Fruit fly (Drosophila melanogaster): ENCODE results near the gene cyc.

cyc gene

dm6 chr3L:19793438-19793998 lies 22.2 kb downstream of the cyc start, which contains the start of the genes CG42637, Gyc76C and SREBP (continued):
- no peak; the same call in 1 of the 2 replicates for TF ChIP-seq ato (GFP tag; IDR thresholded peaks at IDR 0.05; ENCODE audit: partially characterized antibody)
- no peak for TF ChIP-seq CG6683 (GFP tag; optimal IDR thresholded peaks at IDR 0.05)
- TF ChIP-seq CG2889 (GFP tag; IDR thresholded peaks at IDR 0.05) = no peak
- TF ChIP-seq CG8290 (GFP tag; optimal IDR thresholded peaks at IDR 0.05) = peak; percentile 55
- peak in 1 of 2 experiments; percentile 82 for TF ChIP-seq CG8290 (tag; optimal IDR thresholded peaks at IDR 0.05)
- no peak for TF ChIP-seq CG6254 (GFP tag; optimal IDR thresholded peaks at IDR 0.05)
- TF ChIP-seq insv (GFP tag; optimal IDR thresholded peaks at IDR 0.05) = peak in 1 of 2 experiments; percentile 21
- TF ChIP-seq usp (GFP tag; optimal IDR thresholded peaks at IDR 0.05) = no peak
- no peak for TF ChIP-seq ind (GFP tag; optimal IDR thresholded peaks at IDR 0.05)
- TF ChIP-seq CG14667 (GFP tag; IDR thresholded peaks at IDR 0.05) = no peak
- TF ChIP-seq CG1832 (GFP tag; optimal IDR thresholded peaks at IDR 0.05) = no peak
- no peak for TF ChIP-seq pnt (GFP tag; optimal IDR thresholded peaks at IDR 0.05)
- peak; percentile 46 for TF ChIP-seq MTF-1 (GFP tag; optimal IDR thresholded peaks at IDR 0.05; ENCODE audit: borderline replicate concordance)
- TF ChIP-seq CG8359 (GFP tag; optimal IDR thresholded peaks at IDR 0.05; ENCODE audit: borderline replicate concordance) = peak; percentile 98
- no peak for TF ChIP-seq CG10209 (GFP tag; optimal IDR thresholded peaks at IDR 0.05)
- peak; percentile 45 for TF ChIP-seq CG15011 (GFP tag; optimal IDR thresholded peaks at IDR 0.05)
- TF ChIP-seq CG15696 (tag; optimal IDR thresholded peaks at IDR 0.05) = no peak
- no peak for TF ChIP-seq CG31388 (GFP tag; optimal IDR thresholded peaks at IDR 0.05)
- peak; percentile 47; the same call in 1 of the 2 replicates for TF ChIP-seq Rfx (GFP tag; IDR thresholded peaks at IDR 0.05)
- TF ChIP-seq repo (GFP tag; optimal IDR thresholded peaks at IDR 0.05) = peak; percentile 12
- peak; percentile 40; the same call in 1 of the 2 replicates for TF ChIP-seq inv (GFP tag; IDR thresholded peaks at IDR 0.05; ENCODE audit: partially characterized antibody)
- TF ChIP-seq slbo (GFP tag; IDR thresholded peaks at IDR 0.05) = no peak
- peak; percentile 89 for TF ChIP-seq trem (tag; optimal IDR thresholded peaks at IDR 0.05)
- TF ChIP-seq amos (GFP tag; IDR thresholded peaks at IDR 0.05; ENCODE audit: partially characterized antibody) = peak; percentile 62; the same call in 1 of the 2 replicates
- no peak for TF ChIP-seq CG33557 (GFP tag; optimal IDR thresholded peaks at IDR 0.05)
- no peak for TF ChIP-seq CG7556 (GFP tag; optimal IDR thresholded peaks at IDR 0.05)
- peak in 1 of 2 experiments; percentile 13 for TF ChIP-seq Pdp1 (GFP tag; optimal IDR thresholded peaks at IDR 0.05)
- peak; percentile 66; the same call in 1 of the 3 replicates for TF ChIP-seq sr (GFP tag; IDR thresholded peaks at IDR 0.05)
- TF ChIP-seq CG13624 (GFP tag; optimal IDR thresholded peaks at IDR 0.05) = no peak
- no peak for TF ChIP-seq slp2 (GFP tag; optimal IDR thresholded peaks at IDR 0.05)
- no peak for TF ChIP-seq lmd (GFP tag; IDR thresholded peaks at IDR 0.05)
- TF ChIP-seq Sox100B (GFP tag; optimal IDR thresholded peaks at IDR 0.05) = no peak
- peak; percentile 87 for TF ChIP-seq Myb (GFP tag; optimal IDR thresholded peaks at IDR 0.05)
- peak; percentile 66 for TF ChIP-seq CG10267 (tag; optimal IDR thresholded peaks at IDR 0.05)
- peak; percentile 43; the same call in 1 of the 2 replicates for TF ChIP-seq stc (GFP tag; IDR thresholded peaks at IDR 0.05)
- TF ChIP-seq lilli (GFP tag; optimal IDR thresholded peaks at IDR 0.05) = no peak
- no peak for TF ChIP-seq Kr (GFP tag; optimal IDR thresholded peaks at IDR 0.05)
- TF ChIP-seq CG11398 (GFP tag; optimal IDR thresholded peaks at IDR 0.05) = no peak
- TF ChIP-seq CG42726 (GFP tag; IDR thresholded peaks at IDR 0.05; ENCODE audit: partially characterized antibody) = peak; percentile 75
- TF ChIP-seq CG9215 (GFP tag; IDR thresholded peaks at IDR 0.05) = no peak
- TF ChIP-seq CG7987 (GFP tag; optimal IDR thresholded peaks at IDR 0.05) = peak; percentile 7
- TF ChIP-seq bowl (GFP tag; IDR thresholded peaks at IDR 0.05) = no peak
- peak; percentile 1 for TF ChIP-seq Bdp1 (GFP tag; optimal IDR thresholded peaks at IDR 0.05)
- no peak for TF ChIP-seq sim (GFP tag; IDR thresholded peaks at IDR 0.05)
- no peak for TF ChIP-seq Mes4 (GFP tag; optimal IDR thresholded peaks at IDR 0.05)
- peak; percentile 17 for TF ChIP-seq pfk (GFP tag; optimal IDR thresholded peaks at IDR 0.05)
- no peak for TF ChIP-seq psq (GFP tag; optimal IDR thresholded peaks at IDR 0.05)
- no peak for TF ChIP-seq CG3065 (GFP tag; optimal IDR thresholded peaks at IDR 0.05)
- peak; percentile 51 for TF ChIP-seq B-H2 (GFP tag; optimal IDR thresholded peaks at IDR 0.05)
- TF ChIP-seq CG4328 (GFP tag; optimal IDR thresholded peaks at IDR 0.05) = no peak
